Worm (Caenorhabditis elegans): ENCODE data around the gene srh-20.

- no peak for TF ChIP-seq ceh-82 (tag; optimal IDR thresholded peaks at IDR 0.05)
- TF ChIP-seq ztf-11 (tag; optimal IDR thresholded peaks at IDR 0.05) = no peak
- TF ChIP-seq unc-39 (tag; optimal IDR thresholded peaks at IDR 0.05) = no peak
- TF ChIP-seq ama-1 (optimal IDR thresholded peaks at IDR 0.05) = no peak
- TF ChIP-seq R02D3.7 (tag; optimal IDR thresholded peaks at IDR 0.05) = no peak
- no peak for TF ChIP-seq snpc-4 (tag; optimal IDR thresholded peaks at IDR 0.05)
Observed at ce11 chrV:4881377-4881776, 43.3 kb upstream of the srh-20 start, which contains the start of gene str-32.
